Worm (Caenorhabditis elegans): ENCODE data around the gene R07B1.8.

DNA sequence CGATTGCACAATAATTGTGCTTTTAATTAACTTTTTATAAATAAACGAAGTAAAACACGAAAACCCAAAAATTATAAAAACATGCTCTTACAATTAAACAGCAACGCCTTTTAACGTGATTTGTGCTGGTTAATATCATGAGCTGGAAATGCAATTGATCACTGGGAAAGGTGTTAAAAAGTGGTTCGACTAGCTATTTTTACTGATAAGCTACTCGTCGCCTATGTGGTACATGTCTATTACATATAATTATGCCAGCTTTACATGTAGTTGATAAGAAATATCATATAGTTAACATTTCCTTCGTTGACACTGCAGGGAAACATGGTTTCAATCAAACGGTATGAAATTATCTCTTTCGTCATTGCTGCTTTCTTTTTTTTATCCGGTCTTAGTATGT lies 14.4 kb downstream of the R07B1.8 start, which contains the start of gene scav-5:
- TF ChIP-seq him-1 (tag; optimal IDR thresholded peaks at IDR 0.05) = no peak
- no peak for TF ChIP-seq dao-5 (tag; optimal IDR thresholded peaks at IDR 0.05)
